Fruit fly (Drosophila melanogaster) whole organism, wandering third instar larva: ENCODE measurements around the gene Ir94d.
A peak's percentile ranks its signal among the peaks of the same experiment; 100 is the strongest.

Experiments
- Abd-B ChIP-seq: fragments of >200 bp; optimal IDR thresholded peaks from 2 replicates; lab custom pipeline; 2017; ENCODE audit warnings: missing biosample characterization, missing genetic modification characterization
- CG9705 ChIP-seq: fragments of 200-800 bp; sonication (Bioruptor generic); optimal IDR thresholded peaks from 2 replicates; lab custom pipeline; 2018; ENCODE audit warnings: missing biosample characterization, mild to moderate bottlenecking, missing genetic modification characterization
- CrebA ChIP-seq: fragments of 200-800 bp; sonication (Bioruptor generic); optimal IDR thresholded peaks from 2 replicates; lab custom pipeline; 2016; ENCODE audit warnings: missing biosample characterization, mild to moderate bottlenecking, missing genetic modification characterization, borderline replicate concordance
- Dfd ChIP-seq: fragments of >200 bp; optimal IDR thresholded peaks from 2 replicates; lab custom pipeline; 2017; ENCODE audit warnings: missing biosample characterization, missing genetic modification characterization
- Dif ChIP-seq: fragments of 200-275, 200-300 bp; sonication (Bioruptor generic); optimal IDR thresholded peaks from 2 replicates; lab custom pipeline; 2018; ENCODE audit warnings: missing biosample characterization, missing genetic modification characterization; ENCODE audit not compliant: partially characterized antibody
- GATAd ChIP-seq: sonication (Bioruptor generic); optimal IDR thresholded peaks from 2 replicates; lab custom pipeline; 2016; ENCODE audit warnings: missing biosample characterization, missing genetic modification characterization
- HLH106 ChIP-seq: fragments of 200-800 bp; optimal IDR thresholded peaks from 3 replicates; lab custom pipeline; 2019; ENCODE audit warnings: missing biosample characterization, mild to moderate bottlenecking, missing genetic modification characterization, moderate library complexity
- Hnf4 ChIP-seq: fragments of 200-800 bp; sonication (Bioruptor generic); optimal IDR thresholded peaks from 2 replicates; lab custom pipeline; 2016; ENCODE audit warnings: missing biosample characterization, mild to moderate bottlenecking, missing genetic modification characterization
- Hr78 ChIP-seq: fragments of >200 bp; optimal IDR thresholded peaks from 2 replicates; lab custom pipeline; 2017; ENCODE audit warnings: missing biosample characterization, missing genetic modification characterization
- Hr83 ChIP-seq: fragments of 200-300 bp; sonication (Bioruptor generic); optimal IDR thresholded peaks from 2 replicates; lab custom pipeline; 2016; ENCODE audit warnings: missing biosample characterization, mild to moderate bottlenecking, missing genetic modification characterization, moderate library complexity; ENCODE audit not compliant: poor library complexity, severe bottlenecking
- Mio ChIP-seq: sonication (Bioruptor generic); optimal IDR thresholded peaks from 2 replicates; lab custom pipeline; 2016; ENCODE audit warnings: missing biosample characterization, missing genetic modification characterization
- Myc ChIP-seq: fragments of >200 bp; optimal IDR thresholded peaks from 2 replicates; lab custom pipeline; 2017
- OdsH ChIP-seq: fragments of 200-800 bp; sonication (Bioruptor generic); optimal IDR thresholded peaks from 2 replicates; lab custom pipeline; 2016; ENCODE audit warnings: missing biosample characterization, mild to moderate bottlenecking, missing genetic modification characterization
- Rel ChIP-seq, 2 experiments: fragments of 200-800 bp; sonication (Bioruptor generic) in 1 of 2; optimal IDR thresholded peaks; 2 replicates in 1 of 2; 3 replicates in 1 of 2; lab custom pipeline; 2016 to 2019; ENCODE audit warnings: mild to moderate bottlenecking in 2 of 2, missing biosample characterization in 2 of 2, missing genetic modification characterization in 2 of 2, moderate library complexity in 1 of 2
- Sp1 ChIP-seq: fragments of 200-800 bp; sonication (Bioruptor generic); optimal IDR thresholded peaks from 3 replicates; lab custom pipeline; 2019; ENCODE audit warnings: missing biosample characterization, mild to moderate bottlenecking, missing genetic modification characterization, moderate library complexity
- br ChIP-seq: fragments of 200-800 bp; sonication (Bioruptor generic); optimal IDR thresholded peaks from 2 replicates; lab custom pipeline; 2016; ENCODE audit warnings: missing biosample characterization, missing genetic modification characterization
- brk ChIP-seq: fragments of 200-800 bp; sonication (Bioruptor generic); optimal IDR thresholded peaks from 2 replicates; lab custom pipeline; 2016; ENCODE audit warnings: missing biosample characterization, mild to moderate bottlenecking, missing genetic modification characterization
- dl ChIP-seq, 2 experiments: fragments of 175-275, 200-275 bp in 1 of 2; fragments of 200-275 bp in 1 of 2; sonication (Bioruptor generic); optimal IDR thresholded peaks; lab custom pipeline; 2018; ENCODE audit warnings: mild to moderate bottlenecking in 2 of 2, missing biosample characterization in 2 of 2, missing genetic modification characterization in 2 of 2, moderate library complexity in 2 of 2; ENCODE audit not compliant: partially characterized antibody in 2 of 2, insufficient read depth in 1 of 2
- dmrt93B ChIP-seq: fragments of 200-800 bp; sonication (Bioruptor generic); optimal IDR thresholded peaks from 2 replicates; lab custom pipeline; 2018; ENCODE audit warnings: missing biosample characterization, mild to moderate bottlenecking, missing genetic modification characterization
- dsf ChIP-seq: sonication (Bioruptor generic); optimal IDR thresholded peaks from 2 replicates; lab custom pipeline; 2016; ENCODE audit warnings: missing biosample characterization, missing genetic modification characterization, borderline replicate concordance
- foxo ChIP-seq, 2 experiments: fragments of 200-800 bp; sonication (Bioruptor generic); optimal IDR thresholded peaks; 2 replicates in 1 of 2; 3 replicates in 1 of 2; lab custom pipeline; 2016 to 2017; ENCODE audit warnings: missing biosample characterization in 2 of 2, missing genetic modification characterization in 2 of 2
- fru ChIP-seq: fragments of 200-800 bp; sonication (Bioruptor generic); optimal IDR thresholded peaks from 3 replicates; lab custom pipeline; 2016; ENCODE audit warnings: missing biosample characterization, mild to moderate bottlenecking, missing genetic modification characterization
- h ChIP-seq: fragments of 200-800 bp; sonication (Bioruptor generic); optimal IDR thresholded peaks from 3 replicates; lab custom pipeline; 2016; ENCODE audit warnings: missing biosample characterization, mild to moderate bottlenecking, missing genetic modification characterization
- pan ChIP-seq: fragments of >200 bp; optimal IDR thresholded peaks from 2 replicates; lab custom pipeline; 2017
- psq ChIP-seq: fragments of 200-800 bp; sonication (Bioruptor generic); optimal IDR thresholded peaks from 3 replicates; lab custom pipeline; 2017; ENCODE audit warnings: missing biosample characterization, mild to moderate bottlenecking, missing genetic modification characterization, moderate library complexity
- rgr ChIP-seq: fragments of 200-800 bp; sonication (Bioruptor generic); optimal IDR thresholded peaks from 3 replicates; lab custom pipeline; 2016; ENCODE audit warnings: missing biosample characterization, mild to moderate bottlenecking, missing genetic modification characterization
- sage ChIP-seq: fragments of 200-800 bp; sonication (Bioruptor generic); optimal IDR thresholded peaks from 2 replicates; lab custom pipeline; 2016; ENCODE audit warnings: missing biosample characterization, mild to moderate bottlenecking, missing genetic modification characterization
- sv ChIP-seq: fragments of 200-800 bp; sonication (Bioruptor generic); optimal IDR thresholded peaks from 3 replicates; lab custom pipeline; 2016; ENCODE audit warnings: missing biosample characterization, missing genetic modification characterization
- tai ChIP-seq: sonication (Bioruptor generic); optimal IDR thresholded peaks from 2 replicates; lab custom pipeline; 2016; ENCODE audit warnings: missing biosample characterization, missing genetic modification characterization
- usp ChIP-seq: fragments of >200 bp; optimal IDR thresholded peaks from 2 replicates; lab custom pipeline; 2017; ENCODE audit warnings: missing biosample characterization, missing genetic modification characterization
- woc ChIP-seq: sonication (Bioruptor generic); optimal IDR thresholded peaks from 2 replicates; lab custom pipeline; 2016; ENCODE audit warnings: missing biosample characterization, mild to moderate bottlenecking, missing genetic modification characterization

Gene Ir94d

dm6 chr3R:23356920-23357386 is 45.7 kb upstream of the Ir94d start:
- TF ChIP-seq Sp1 (GFP tag; lab: Kevin White, UChicago) (peak; percentile 85), Hr83 (GFP tag; lab: Kevin White, UChicago) (no peak), h (GFP tag; lab: Kevin White, UChicago) (peak; percentile 68), HLH106 (peak; percentile 79), brk (no peak), Myc (lab: Kevin White, UChicago) (no peak), sv (GFP tag; lab: Kevin White, UChicago) (peak; percentile 38), Hr78 (GFP tag; lab: Kevin White, UChicago) (no peak), woc (GFP tag; lab: Kevin White, UChicago) (peak; percentile 53), Mio (GFP tag; lab: Kevin White, UChicago) (no peak), Dfd (GFP tag; lab: Kevin White, UChicago) (no peak), psq (GFP tag; lab: Kevin White, UChicago) (peak; percentile 78), dl (GFP tag; optimal IDR thresholded peaks at IDR 0.05; lab: Kevin White, UChicago; ENCODE audit: insufficient read depth in 1 of 2, partially characterized antibody in 2 of 2) (no peak), rgr (GFP tag; lab: Kevin White, UChicago) (peak; percentile 80), Rel (GFP tag; optimal IDR thresholded peaks at IDR 0.05; lab: Kevin White, UChicago) (no peak), Rel (tag; optimal IDR thresholded peaks at IDR 0.05; lab: Kevin White, UChicago) (peak; percentile 28), foxo (GFP tag; optimal IDR thresholded peaks at IDR 0.05; lab: Kevin White, UChicago) (peak in 1 of 2 experiments; percentile 75), fru (peak; percentile 27), OdsH (GFP tag; lab: Kevin White, UChicago) (peak; percentile 83), dmrt93B (GFP tag; lab: Kevin White, UChicago) (peak; percentile 28)

- TF ChIP-seq brk (no peak), Sp1 (GFP tag; lab: Kevin White, UChicago) (peak; percentile 56), pan (lab: Kevin White, UChicago) (no peak), Myc (lab: Kevin White, UChicago) (peak; percentile 46), usp (no peak), CrebA (GFP tag; lab: Kevin White, UChicago) (no peak), HLH106 (peak; percentile 25), br (GFP tag; lab: Kevin White, UChicago) (no peak), rgr (GFP tag; lab: Kevin White, UChicago) (peak; percentile 32), psq (GFP tag; lab: Kevin White, UChicago) (no peak), Hnf4 (GFP tag; lab: Kevin White, UChicago) (no peak), dl (GFP tag; optimal IDR thresholded peaks at IDR 0.05; lab: Kevin White, UChicago; ENCODE audit: insufficient read depth in 1 of 2, partially characterized antibody in 2 of 2) (no peak), GATAd (GFP tag; lab: Kevin White, UChicago) (no peak), CG9705 (GFP tag; lab: Kevin White, UChicago) (no peak), Rel (GFP tag; optimal IDR thresholded peaks at IDR 0.05; lab: Kevin White, UChicago) (no peak), Rel (tag; optimal IDR thresholded peaks at IDR 0.05; lab: Kevin White, UChicago) (peak; percentile 42), Abd-B (GFP tag; lab: Kevin White, UChicago) (no peak)
- TF ChIP-seq, all 38 proteins: peak for 5
These were observed 44.0 kb upstream of the Ir94d start, which contains the start of gene RpS3 for dm6 chr3R:23358565-23359138. Gene RpS3 (plus strand): TSS chr3R:23358812.

- TF ChIP-seq Myc (lab: Kevin White, UChicago) (no peak), Hnf4 (GFP tag; lab: Kevin White, UChicago) (no peak), woc (GFP tag; lab: Kevin White, UChicago) (no peak), Hr83 (GFP tag; lab: Kevin White, UChicago) (no peak), br (GFP tag; lab: Kevin White, UChicago) (no peak), dsf (GFP tag; lab: Kevin White, UChicago) (no peak), Hr78 (GFP tag; lab: Kevin White, UChicago) (no peak), Sp1 (GFP tag; lab: Kevin White, UChicago) (no peak), Rel (GFP tag; optimal IDR thresholded peaks at IDR 0.05; lab: Kevin White, UChicago) (no peak), Rel (tag; optimal IDR thresholded peaks at IDR 0.05; lab: Kevin White, UChicago) (no peak), pan (lab: Kevin White, UChicago) (no peak), sage (GFP tag; lab: Kevin White, UChicago) (no peak), Dif (no peak), brk (no peak), tai (GFP tag; lab: Kevin White, UChicago) (no peak)
These were observed 43.2 kb upstream of the Ir94d start for dm6 chr3R:23359420-23359819.
